Worm (Caenorhabditis elegans) whole organism, L4 larva: ENCODE results near the gene sftd-3.

Source experiments
- F26F4.8 ChIP-seq: fragments of 200-800 bp; sonication (Bioruptor generic); conservative IDR thresholded peaks from 2 replicates; pipeline ENCODE4 v1.3.6; 2022; ENCODE audit warnings: missing genetic modification characterization, missing compliant biosample characterization
- F37D6.2 ChIP-seq: sonication (generic microtip); optimal IDR thresholded peaks from 2 replicates; lab custom pipeline; 2016; ENCODE audit warnings: mild to moderate bottlenecking, missing genetic modification characterization, missing compliant biosample characterization
- F44E2.7 ChIP-seq: fragments of 200-800 bp; sonication (Bioruptor generic); IDR thresholded peaks from 2 replicates; pipeline ENCODE4 v2.1.2; 2022; ENCODE audit warnings: missing genetic modification characterization, missing compliant biosample characterization
- T20F7.1 ChIP-seq: fragments of 200-800 bp; sonication (Bioruptor generic); optimal IDR thresholded peaks from 2 replicates; lab custom pipeline; 2018; ENCODE audit warnings: mild to moderate bottlenecking, missing genetic modification characterization, missing compliant biosample characterization
- Y105C5A.15 ChIP-seq: fragments of 200-800 bp; sonication (Bioruptor generic); IDR thresholded peaks from 2 replicates; pipeline ENCODE4 v1.3.6; 2022; ENCODE audit warnings: missing genetic modification characterization, missing compliant biosample characterization
- Y48G9A.11 ChIP-seq: fragments of 200-800 bp; sonication (Bioruptor generic); IDR thresholded peaks from 2 replicates; pipeline ENCODE4 v1.3.6; 2022; ENCODE audit warnings: missing genetic modification reagents, missing genetic modification characterization, missing compliant biosample characterization
- ZK546.5 ChIP-seq, 2 experiments: sonication (generic microtip); optimal IDR thresholded peaks; 2 replicates each; lab custom pipeline; 2017; ENCODE audit warnings: missing biosample characterization in 2 of 2, missing genetic modification characterization in 2 of 2
- ama-1 ChIP-seq: fragments of 150-350 bp; optimal IDR thresholded peaks from 2 replicates; lab custom pipeline; 2014; ENCODE audit warnings: inconsistent platforms, mixed read lengths
- ceh-20 ChIP-seq: fragments of 200-800 bp; sonication (Bioruptor generic); IDR thresholded peaks from 2 replicates; pipeline ENCODE4 v1.3.6; 2022; ENCODE audit warnings: missing genetic modification reagents, missing genetic modification characterization, missing compliant biosample characterization
- ceh-28 ChIP-seq: fragments of 150-350 bp; optimal IDR thresholded peaks from 2 replicates; lab custom pipeline; 2014; ENCODE audit warnings: missing biosample characterization, missing genetic modification reagents, missing genetic modification characterization
- ceh-44 ChIP-seq: fragments of 200-800 bp; sonication (Bioruptor generic); IDR thresholded peaks from 2 replicates; pipeline ENCODE4 v1.3.6; 2022; ENCODE audit warnings: missing genetic modification reagents, missing genetic modification characterization, missing compliant biosample characterization
- ceh-82 ChIP-seq: sonication (generic microtip); optimal IDR thresholded peaks from 2 replicates; lab custom pipeline; 2017; ENCODE audit warnings: missing biosample characterization, missing genetic modification characterization
- dmd-6 ChIP-seq: fragments of 200-800 bp; sonication (Bioruptor generic); IDR thresholded peaks from 2 replicates; pipeline ENCODE4 v1.3.6; 2022; ENCODE audit warnings: missing genetic modification reagents, missing genetic modification characterization, missing compliant biosample characterization
- dmd-8 ChIP-seq: fragments of 200-800 bp; sonication (Bioruptor generic); IDR thresholded peaks from 2 replicates; pipeline ENCODE4 v1.3.6; 2022; ENCODE audit warnings: missing genetic modification characterization, missing compliant biosample characterization
- dpl-1 ChIP-seq: fragments of 150-350 bp; optimal IDR thresholded peaks from 2 replicates; lab custom pipeline; 2014; ENCODE audit warnings: missing biosample characterization, missing genetic modification reagents, missing genetic modification characterization
- dve-1 ChIP-seq: sonication (generic microtip); optimal IDR thresholded peaks from 2 replicates; lab custom pipeline; 2017; ENCODE audit warnings: antibody characterized with exemption, mild to moderate bottlenecking, missing genetic modification characterization, missing compliant biosample characterization; ENCODE audit not compliant: insufficient read depth
- fos-1 ChIP-seq: fragments of 150-350 bp; optimal IDR thresholded peaks from 2 replicates; lab custom pipeline; 2014; ENCODE audit warnings: missing biosample characterization, missing genetic modification characterization
- gei-8 ChIP-seq: fragments of 200-800 bp; sonication (Bioruptor generic); optimal IDR thresholded peaks from 2 replicates; lab custom pipeline; 2018; ENCODE audit warnings: mild to moderate bottlenecking, missing genetic modification characterization, missing compliant biosample characterization
- hif-1 ChIP-seq, 2 experiments: sonication (generic microtip); optimal IDR thresholded peaks; 2 replicates each; lab custom pipeline; 2016 to 2017; ENCODE audit warnings: missing compliant biosample characterization in 2 of 2, missing genetic modification characterization in 2 of 2, missing genetic modification reagents in 2 of 2, missing genotype in 2 of 2, mild to moderate bottlenecking in 1 of 2
- hlh-11 ChIP-seq: fragments of 200-800 bp; sonication (Bioruptor generic); optimal IDR thresholded peaks from 2 replicates; lab custom pipeline; 2018; ENCODE audit warnings: mild to moderate bottlenecking, missing genetic modification characterization, missing compliant biosample characterization
- hmg-1.1 ChIP-seq: fragments of 200-800 bp; sonication (Bioruptor generic); IDR thresholded peaks from 2 replicates; pipeline ENCODE4 v1.3.6; 2022; ENCODE audit warnings: missing genetic modification reagents, missing genetic modification characterization, missing compliant biosample characterization
- lim-7 ChIP-seq: fragments of 200-800 bp; sonication (Bioruptor generic); IDR thresholded peaks from 2 replicates; pipeline ENCODE4 v1.3.6; 2022; ENCODE audit warnings: missing genetic modification characterization, missing compliant biosample characterization
- lin-13 ChIP-seq: fragments of 150-350 bp; optimal IDR thresholded peaks from 2 replicates; lab custom pipeline; 2014; ENCODE audit warnings: missing biosample characterization, missing genetic modification reagents, missing genetic modification characterization
- lin-38 ChIP-seq: fragments of 200-800 bp; sonication (Bioruptor generic); IDR thresholded peaks from 2 replicates; pipeline ENCODE4 v1.3.6; 2022; ENCODE audit warnings: missing genetic modification reagents, missing genetic modification characterization, missing compliant biosample characterization
- madf-5 ChIP-seq, 2 experiments: fragments of 200-800 bp; sonication (Bioruptor generic); IDR thresholded peaks; 2 replicates each; pipeline ENCODE4 v1.3.6; 2022; ENCODE audit warnings: missing compliant biosample characterization in 2 of 2, missing genetic modification characterization in 2 of 2
- madf-9 ChIP-seq: fragments of 200-800 bp; sonication (Bioruptor generic); conservative IDR thresholded peaks from 2 replicates; pipeline ENCODE4 v1.3.6; 2022; ENCODE audit warnings: missing genetic modification reagents, missing genetic modification characterization, missing compliant biosample characterization
- mdl-1 ChIP-seq, 2 experiments: fragments of 150-350 bp in 1 of 2; sonication (generic microtip) in 1 of 2; optimal IDR thresholded peaks; 2 replicates each; lab custom pipeline; 2014 to 2017; ENCODE audit warnings: missing biosample characterization in 2 of 2, missing genetic modification characterization in 2 of 2
- mep-1 ChIP-seq: fragments of 150-350 bp; sonication (generic microtip); optimal IDR thresholded peaks from 3 replicates; lab custom pipeline; 2014; ENCODE audit warnings: missing biosample characterization, missing genetic modification characterization
- mes-2 ChIP-seq: sonication (generic microtip); optimal IDR thresholded peaks from 2 replicates; lab custom pipeline; 2016; ENCODE audit warnings: missing genotype, mild to moderate bottlenecking, missing genetic modification characterization, missing compliant biosample characterization; ENCODE audit not compliant: poor library complexity, severe bottlenecking
- mxl-2 ChIP-seq: fragments of 200-800 bp; sonication (Bioruptor generic); conservative IDR thresholded peaks from 2 replicates; pipeline ENCODE4 v1.3.6; 2022; ENCODE audit warnings: missing genetic modification reagents, missing genetic modification characterization, missing compliant biosample characterization
- nhr-28 ChIP-seq: fragments of 150-350 bp; optimal IDR thresholded peaks from 2 replicates; lab custom pipeline; 2014; ENCODE audit warnings: missing biosample characterization, missing genetic modification characterization
- nhr-6 ChIP-seq: fragments of 150-350 bp; optimal IDR thresholded peaks from 2 replicates; lab custom pipeline; 2014; ENCODE audit warnings: missing biosample characterization, missing genetic modification characterization
- pha-4 ChIP-seq, 2 experiments: fragments of 150-350 bp in 1 of 2; fragments of 200-800 bp in 1 of 2; sonication (Bioruptor generic) in 1 of 2; IDR thresholded peaks in 1 of 2; optimal IDR thresholded peaks in 1 of 2; 2 replicates each; pipeline versions ENCODE4 v1.3.6 to Lab custom; 2014 to 2022; ENCODE audit warnings: missing genetic modification characterization in 2 of 2, missing genetic modification reagents in 2 of 2, missing biosample characterization in 1 of 2, missing compliant biosample characterization in 1 of 2
- php-3 ChIP-seq: fragments of 200-800 bp; sonication (Bioruptor generic); IDR thresholded peaks from 2 replicates; pipeline ENCODE4 v1.3.6; 2022; ENCODE audit warnings: missing genetic modification reagents, missing genetic modification characterization, missing compliant biosample characterization
- sdz-12 ChIP-seq: fragments of 200-800 bp; sonication (Bioruptor generic); optimal IDR thresholded peaks from 2 replicates; lab custom pipeline; 2018; ENCODE audit warnings: mild to moderate bottlenecking, missing genetic modification characterization, missing compliant biosample characterization
- set-16 ChIP-seq: fragments of 200-800 bp; sonication (Bioruptor generic); IDR thresholded peaks from 2 replicates; pipeline ENCODE4 v1.3.6; 2022; ENCODE audit warnings: missing genetic modification reagents, missing genetic modification characterization, missing compliant biosample characterization
- skn-1 ChIP-seq: fragments of 150-350 bp; optimal IDR thresholded peaks from 2 replicates; lab custom pipeline; 2014; ENCODE audit warnings: missing biosample characterization, missing genetic modification characterization
- snpc-4 ChIP-seq: fragments of 150-350 bp; optimal IDR thresholded peaks from 2 replicates; lab custom pipeline; 2014; ENCODE audit warnings: missing biosample characterization, missing genetic modification characterization
- spr-1 ChIP-seq: sonication (generic microtip); optimal IDR thresholded peaks from 2 replicates; lab custom pipeline; 2016; ENCODE audit warnings: mild to moderate bottlenecking, missing genetic modification characterization, missing compliant biosample characterization
- tag-97 ChIP-seq: fragments of 200-800 bp; sonication (Bioruptor generic); IDR thresholded peaks from 2 replicates; pipeline ENCODE4 v1.3.6; 2022; ENCODE audit warnings: missing genetic modification characterization, missing compliant biosample characterization
- unc-130 ChIP-seq: sonication (generic microtip); optimal IDR thresholded peaks from 2 replicates; lab custom pipeline; 2016; ENCODE audit warnings: missing genetic modification reagents, missing genetic modification characterization, missing compliant biosample characterization
- unc-39 ChIP-seq: sonication (generic microtip); optimal IDR thresholded peaks from 2 replicates; lab custom pipeline; 2017; ENCODE audit warnings: missing biosample characterization, missing genetic modification characterization
- vab-7 ChIP-seq: fragments of 200-800 bp; sonication (Bioruptor generic); IDR thresholded peaks from 2 replicates; pipeline ENCODE4 v1.3.6; 2022; ENCODE audit warnings: missing genetic modification reagents, missing genetic modification characterization, missing compliant biosample characterization
- zfp-3 ChIP-seq: fragments of 200-800 bp; sonication (Bioruptor generic); conservative IDR thresholded peaks from 2 replicates; pipeline ENCODE4 v1.3.6; 2022; ENCODE audit warnings: missing genetic modification reagents, missing genetic modification characterization, missing compliant biosample characterization
- zip-11 ChIP-seq: fragments of 200-800 bp; sonication (Bioruptor generic); IDR thresholded peaks from 2 replicates; pipeline ENCODE4 v1.3.6; 2022; ENCODE audit warnings: missing genetic modification characterization, missing compliant biosample characterization

The sftd-3 gene

DNA sequence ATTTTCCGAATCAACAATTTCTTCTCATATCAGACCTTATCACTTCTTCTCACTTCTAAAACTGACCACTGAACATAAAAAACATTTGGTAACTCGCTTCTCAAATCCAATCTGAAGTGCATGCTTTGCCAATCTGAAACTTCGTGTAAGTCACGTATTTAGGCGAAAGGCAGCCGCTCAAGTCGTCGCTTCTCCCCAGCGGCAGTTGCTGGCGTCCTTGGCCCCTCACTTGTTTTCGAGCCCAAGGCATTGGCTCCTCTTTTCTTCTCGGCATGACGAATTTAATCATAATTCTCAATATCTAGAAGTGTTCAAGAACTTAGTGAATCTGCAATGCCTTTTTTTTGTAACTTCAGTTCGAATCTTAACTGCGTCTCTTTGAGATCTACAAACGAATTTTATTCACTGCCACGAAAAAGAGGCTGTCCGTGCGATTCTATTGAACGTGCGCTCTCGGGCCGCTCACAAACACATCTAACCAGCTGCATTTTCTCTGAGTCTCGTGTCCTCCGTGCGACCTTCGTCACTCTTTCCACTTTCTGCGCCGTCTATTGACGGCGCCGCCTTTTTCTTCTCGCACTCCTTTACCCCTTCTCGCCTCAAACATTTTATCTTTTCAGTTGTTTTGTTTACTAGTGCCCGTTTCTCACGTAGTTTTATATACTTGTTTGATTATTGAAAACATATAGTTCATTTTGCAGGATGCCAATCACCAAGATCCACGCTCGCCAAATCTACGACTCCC is 32.4 kb downstream of the sftd-3 start (continued):
- TF ChIP-seq dmd-6 (GFP tag; lab: Robert Waterston, UW) (no peak), hif-1 (tag; optimal IDR thresholded peaks at IDR 0.05; lab: Kevin White, UChicago) (peak; percentile 13 to 99), mxl-2 (GFP tag; lab: Robert Waterston, UW) (no peak)

DNA sequence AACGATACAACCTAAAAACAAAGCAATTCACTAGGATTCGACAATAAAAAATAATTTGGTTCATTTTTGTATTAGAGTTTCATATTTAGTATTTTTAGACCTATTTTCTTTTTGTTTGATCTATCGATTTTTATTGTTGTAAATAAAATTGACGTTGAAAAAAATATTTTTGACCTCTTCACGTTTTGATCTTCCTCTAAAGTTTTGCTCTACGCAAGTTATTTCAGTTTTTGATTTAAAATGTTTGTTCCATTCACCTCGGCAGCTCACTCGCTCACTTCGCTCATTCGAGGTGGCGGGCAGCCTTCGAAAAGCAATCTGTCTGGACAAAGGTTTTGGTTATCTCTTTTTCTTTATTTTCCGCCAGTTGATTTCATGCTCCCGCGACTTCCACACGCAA is 33.2 kb downstream of the sftd-3 start, which contains the start of gene enol-1:
Gene enol-1, plus strand, starts transcription at position 235 of the 400 bp plus-strand sequence.
- no peak for TF ChIP-seq fos-1 (tag; lab: Kevin White, UChicago)
- TF ChIP-seq dmd-6 (GFP tag; lab: Robert Waterston, UW), result no peak
- no peak for TF ChIP-seq nhr-28 (tag; lab: Kevin White, UChicago)
- peak; percentile 32 for TF ChIP-seq lin-38
- no peak for TF ChIP-seq tag-97 (GFP tag; lab: Robert Waterston, UW)
- no peak for TF ChIP-seq spr-1 (tag; lab: Kevin White, UChicago)
- TF ChIP-seq dve-1 (tag; lab: Kevin White, UChicago), result no peak
- TF ChIP-seq unc-130 (GFP tag; lab: Kevin White, UChicago), result peak; percentile 15
- peak; percentile 69 for TF ChIP-seq ama-1 (lab: Kevin White, UChicago)
- no peak for TF ChIP-seq php-3

DNA sequence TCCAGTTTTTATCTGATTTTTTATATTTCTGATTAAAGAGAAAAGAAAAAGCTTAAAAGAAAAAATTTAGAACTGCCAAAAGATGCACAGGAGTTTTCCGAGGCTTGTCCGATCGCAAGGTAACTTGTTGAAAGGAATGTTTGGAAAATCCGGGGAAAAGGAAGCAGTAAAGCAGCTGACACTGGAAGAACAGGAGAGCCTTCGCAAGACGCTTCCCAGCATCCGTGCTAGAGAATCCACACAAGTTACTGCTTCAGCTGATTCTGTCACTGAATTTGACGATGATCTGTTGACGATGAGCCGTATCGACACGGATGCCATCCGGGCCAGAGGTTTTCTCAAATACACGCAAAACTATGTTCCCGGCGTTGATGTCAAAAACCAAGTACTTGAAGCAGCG is 34.2 kb downstream of the sftd-3 start, which contains the start of gene mrpl-50:
Gene mrpl-50, plus strand, starts transcription at position 71 of the 400 bp plus-strand sequence.
- no peak for TF ChIP-seq mdl-1 (tag; optimal IDR thresholded peaks at IDR 0.05; lab: Kevin White, UChicago)
- TF ChIP-seq unc-39 (tag; lab: Kevin White, UChicago), result no peak
- TF ChIP-seq F44E2.7 (GFP tag; lab: Robert Waterston, UW), result no peak
- TF ChIP-seq mes-2 (tag; lab: Kevin White, UChicago), result no peak
- no peak for TF ChIP-seq ZK546.5 (tag; optimal IDR thresholded peaks at IDR 0.05; lab: Kevin White, UChicago)
- no peak for TF ChIP-seq dpl-1 (GFP tag; lab: Kevin White, UChicago)
- TF ChIP-seq spr-1 (tag; lab: Kevin White, UChicago), result no peak
- no peak for TF ChIP-seq ceh-44
- no peak for TF ChIP-seq nhr-28 (tag; lab: Kevin White, UChicago)
- no peak for TF ChIP-seq zfp-3 (GFP tag; lab: Robert Waterston, UW)
- TF ChIP-seq fos-1 (tag; lab: Kevin White, UChicago), result no peak
- 0 out of 2 replicates have a peak, but pooled peaks have one; percentile 31 for TF ChIP-seq pha-4 (GFP tag; IDR thresholded peaks at IDR 0.05; lab: Robert Waterston, UW)
- TF ChIP-seq pha-4 (tag; optimal IDR thresholded peaks at IDR 0.05; lab: Kevin White, UChicago), result no peak
- TF ChIP-seq zip-11, result no peak
- no peak for TF ChIP-seq ceh-28
- TF ChIP-seq madf-9 (GFP tag; lab: Robert Waterston, UW), result no peak
- no peak for TF ChIP-seq sdz-12 (GFP tag; lab: Kevin White, UChicago)
- no peak for TF ChIP-seq gei-8 (GFP tag; lab: Kevin White, UChicago)
- no peak for TF ChIP-seq ceh-20
- TF ChIP-seq nhr-6, result no peak
- no peak for TF ChIP-seq lin-13 (GFP tag; lab: Kevin White, UChicago)
- no peak for TF ChIP-seq lim-7 (GFP tag; lab: Robert Waterston, UW)
- peak; percentile 75 for TF ChIP-seq ama-1 (lab: Kevin White, UChicago)
- no peak for TF ChIP-seq skn-1 (tag; lab: Kevin White, UChicago)
- no peak for TF ChIP-seq dmd-8 (GFP tag; lab: Robert Waterston, UW)
- TF ChIP-seq tag-97 (GFP tag; lab: Robert Waterston, UW), result no peak
- no peak for TF ChIP-seq T20F7.1 (GFP tag; lab: Kevin White, UChicago)
- TF ChIP-seq Y105C5A.15 (GFP tag; lab: Robert Waterston, UW), result no peak
- TF ChIP-seq hlh-11 (tag; lab: Kevin White, UChicago), result no peak
- TF ChIP-seq ceh-82 (tag; lab: Kevin White, UChicago), result no peak
- TF ChIP-seq snpc-4, result no peak
- TF ChIP-seq set-16 (GFP tag; lab: Robert Waterston, UW), result peak; percentile 13; the same call in 1 of the 2 replicates
- peak; percentile 26; the same call in 1 of the 2 replicates for TF ChIP-seq Y48G9A.11 (GFP tag; lab: Robert Waterston, UW)
- TF ChIP-seq F37D6.2, result no peak
- TF ChIP-seq vab-7 (GFP tag; lab: Robert Waterston, UW), result no peak
- TF ChIP-seq F26F4.8 (GFP tag; lab: Robert Waterston, UW), result no peak
- TF ChIP-seq mep-1 (tag; lab: Kevin White, UChicago), result no peak
- no peak for TF ChIP-seq hmg-1.1 (GFP tag; lab: Robert Waterston, UW)
- no peak for TF ChIP-seq madf-5 (GFP tag; IDR thresholded peaks at IDR 0.05; lab: Robert Waterston, UW)
